Fruit fly (Drosophila melanogaster): ENCODE measurements around the gene CG33257.

- TF ChIP-seq Mnt (GFP tag; optimal IDR thresholded peaks at IDR 0.05) (no peak), toe (GFP tag; optimal IDR thresholded peaks at IDR 0.05) (no peak), CG33017 (tag; optimal IDR thresholded peaks at IDR 0.05) (no peak), pad (GFP tag; optimal IDR thresholded peaks at IDR 0.05) (no peak), CG7045 (GFP tag; optimal IDR thresholded peaks at IDR 0.05) (no peak), CG1620 (GFP tag; optimal IDR thresholded peaks at IDR 0.05) (no peak), kay (GFP tag; ENCODE audit: borderline replicate concordance) (no peak), cnc (optimal IDR thresholded peaks at IDR 0.05) (no peak), CG5204 (GFP tag; optimal IDR thresholded peaks at IDR 0.05) (no peak), CG12768 (GFP tag; optimal IDR thresholded peaks at IDR 0.05) (no peak), CG11617 (GFP tag; optimal IDR thresholded peaks at IDR 0.05) (no peak), CG7101 (tag; optimal IDR thresholded peaks at IDR 0.05) (no peak), bab1 (GFP tag; optimal IDR thresholded peaks at IDR 0.05) (no peak)
Measured at dm6 chr3L:16339463-16339862, 6.7 kb upstream of the CG33257 start.
